Worm (Caenorhabditis elegans): ENCODE results near the gene abu-6.

- TF ChIP-seq blmp-1 (tag; optimal IDR thresholded peaks at IDR 0.05) (no peak), mep-1 (tag; optimal IDR thresholded peaks at IDR 0.05) (no peak), sptf-1 (tag; optimal IDR thresholded peaks at IDR 0.05) (no peak), Y116A8C.19 (tag; optimal IDR thresholded peaks at IDR 0.05; ENCODE audit: borderline replicate concordance) (no peak), F16B12.6 (tag; optimal IDR thresholded peaks at IDR 0.05) (no peak), C34B4.2 (tag; optimal IDR thresholded peaks at IDR 0.05) (no peak), irx-1 (tag; optimal IDR thresholded peaks at IDR 0.05) (no peak), nhr-90 (tag; optimal IDR thresholded peaks at IDR 0.05; ENCODE audit: poor library complexity) (no peak), pqm-1 (tag; optimal IDR thresholded peaks at IDR 0.05) (no peak), elt-3 (tag; optimal IDR thresholded peaks at IDR 0.05) (no peak), mef-2 (tag; optimal IDR thresholded peaks at IDR 0.05) (no peak)
Observed at ce11 chrV:5177209-5177608, 15.5 kb upstream of the abu-6 start, which contains the start of gene ugt-51.
